Fruit fly (Drosophila melanogaster) whole organism: ENCODE results near the gene Sld5.
A peak's percentile ranks its signal among the peaks of the same experiment; 100 is the strongest.

Experiments used
- CG8478 ChIP-seq: fragments of >200 bp; optimal IDR thresholded peaks from 2 replicates; lab custom pipeline; 2018; ENCODE audit warnings: inconsistent platforms
- Dll ChIP-seq: fragments of >200 bp; optimal IDR thresholded peaks from 2 replicates; lab custom pipeline; 2017
- EcR ChIP-seq, 2 experiments: fragments of >200 bp; optimal IDR thresholded peaks; 2 replicates each; lab custom pipeline; 2017; ENCODE audit warnings: missing biosample characterization in 2 of 2, missing genetic modification characterization in 2 of 2, missing genetic modification reagents in 2 of 2
- pan ChIP-seq: fragments of >200 bp; optimal IDR thresholded peaks from 2 replicates; lab custom pipeline; 2017
- psq ChIP-seq: fragments of >200 bp; optimal IDR thresholded peaks from 2 replicates; lab custom pipeline; 2017
- usp ChIP-seq: fragments of >200 bp; optimal IDR thresholded peaks from 2 replicates; lab custom pipeline; 2017; ENCODE audit warnings: missing biosample characterization, missing genetic modification characterization, mixed read lengths

Sld5 gene

DNA sequence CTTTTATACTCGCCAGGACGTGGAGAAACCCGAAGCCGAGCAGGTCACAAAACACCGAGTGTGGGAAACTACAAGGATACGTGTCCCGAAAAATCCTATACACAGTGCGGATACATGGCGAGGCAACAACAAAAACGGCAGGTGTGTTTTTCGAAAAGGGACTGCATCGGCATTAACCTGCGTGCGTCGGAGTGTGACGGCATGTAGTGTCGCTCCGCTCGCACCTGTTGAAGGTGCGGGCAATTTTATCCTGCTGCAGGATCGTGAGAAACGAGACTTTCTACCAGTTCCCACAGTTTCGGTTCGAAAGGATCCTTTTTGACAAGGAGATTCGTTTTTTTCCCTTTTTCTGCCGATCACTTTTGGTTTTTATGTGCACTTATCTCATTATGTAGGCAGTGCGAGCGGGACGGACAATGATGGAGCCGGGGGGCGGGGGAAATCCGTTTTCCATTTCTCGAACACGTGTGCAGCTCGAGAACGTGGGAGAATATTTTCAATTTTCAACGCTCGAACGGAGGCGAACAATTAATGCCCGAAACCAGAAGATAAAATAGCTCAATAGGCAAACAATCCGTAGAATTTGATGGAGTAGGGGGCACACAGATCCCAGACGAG lies 31.6 kb downstream of the Sld5 start:
- TF ChIP-seq Dll (lab: Kevin White, UChicago), result no peak
- no peak for TF ChIP-seq psq (lab: Kevin White, UChicago)
- TF ChIP-seq usp (GFP tag; lab: Kevin White, UChicago), result no peak
- no peak for TF ChIP-seq pan (lab: Kevin White, UChicago)
- no peak for TF ChIP-seq EcR (GFP tag; optimal IDR thresholded peaks at IDR 0.05; lab: Kevin White, UChicago)
- no peak for TF ChIP-seq CG8478 (lab: Kevin White, UChicago)

DNA sequence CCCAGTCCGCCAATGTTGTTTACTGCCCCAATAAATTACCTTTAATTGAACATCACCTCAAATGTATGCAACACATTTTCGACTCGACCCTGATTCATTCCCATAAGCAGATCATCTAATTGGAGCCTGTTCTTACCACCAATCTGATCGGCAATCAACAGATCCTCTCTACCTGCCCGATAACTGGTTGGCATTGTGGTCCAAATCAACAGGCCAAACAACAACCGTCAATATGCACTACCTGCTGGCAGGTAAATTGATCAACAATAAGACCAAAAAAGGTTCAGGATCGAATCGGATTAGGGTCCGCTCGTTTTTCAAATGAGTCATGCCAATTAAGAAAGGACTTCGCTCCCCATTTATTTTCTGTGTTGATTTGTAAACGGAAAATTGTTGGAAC lies 33.1 kb downstream of the Sld5 start:
- TF ChIP-seq EcR (GFP tag; optimal IDR thresholded peaks at IDR 0.05; lab: Kevin White, UChicago) (no peak), psq (lab: Kevin White, UChicago) (no peak), pan (lab: Kevin White, UChicago) (no peak), usp (GFP tag; lab: Kevin White, UChicago) (no peak), Dll (lab: Kevin White, UChicago) (no peak), CG8478 (lab: Kevin White, UChicago) (no peak)

DNA sequence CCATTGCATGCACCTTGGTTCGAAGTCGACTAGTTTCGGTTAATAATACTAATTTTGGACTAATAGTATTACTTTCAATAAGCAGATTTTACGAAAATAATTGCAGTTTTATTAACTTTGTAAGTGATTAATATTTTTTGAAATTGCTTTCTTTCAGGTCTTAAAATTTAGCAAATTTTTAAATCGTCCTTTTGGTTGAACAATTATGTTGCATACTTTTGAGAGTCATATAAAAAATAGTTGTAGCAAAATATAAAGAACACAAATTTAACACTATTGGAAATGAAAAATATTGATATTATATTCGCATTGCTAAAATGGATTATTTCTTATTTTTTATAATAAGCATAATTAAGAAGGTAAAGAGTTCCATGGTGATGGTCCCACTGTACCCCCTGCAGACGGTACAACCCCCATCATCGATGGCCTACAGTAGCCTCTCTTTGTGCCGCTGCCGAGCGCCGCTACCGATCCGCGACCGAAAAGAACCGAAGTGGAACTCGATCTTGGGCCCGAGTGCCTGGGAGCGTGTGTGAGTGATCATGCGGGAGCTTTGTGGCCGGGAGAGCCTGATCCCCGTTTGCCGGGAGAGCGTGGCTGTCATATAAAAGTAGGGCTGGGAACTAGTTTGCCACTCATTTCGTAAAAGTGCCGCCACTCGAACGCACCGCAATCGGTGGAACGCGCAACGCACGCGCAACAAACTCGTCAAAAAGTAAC lies 35.0 kb downstream of the Sld5 start:
- TF ChIP-seq Dll (lab: Kevin White, UChicago) (peak; percentile 62), psq (lab: Kevin White, UChicago) (no peak), usp (GFP tag; lab: Kevin White, UChicago) (no peak), pan (lab: Kevin White, UChicago) (no peak)

- TF ChIP-seq Dll (lab: Kevin White, UChicago), result peak; percentile 72
- no peak for TF ChIP-seq usp (GFP tag; lab: Kevin White, UChicago)
Measured at dm6 chr3R:26020244-26021171, 35.8 kb downstream of the Sld5 start.

dm6 chr3R:26019232-26019631 lies 37.1 kb downstream of the Sld5 start:
- TF ChIP-seq CG8478 (lab: Kevin White, UChicago) (no peak), pan (lab: Kevin White, UChicago) (no peak), EcR (GFP tag; optimal IDR thresholded peaks at IDR 0.05; lab: Kevin White, UChicago) (no peak)

- TF ChIP-seq psq (lab: Kevin White, UChicago), result no peak
- TF ChIP-seq EcR (GFP tag; optimal IDR thresholded peaks at IDR 0.05; lab: Kevin White, UChicago), result peak in 1 of 2 experiments; percentile 36
- no peak for TF ChIP-seq Dll (lab: Kevin White, UChicago)
Measured at dm6 chr3R:26017771-26018731, 38.3 kb downstream of the Sld5 start.

DNA sequence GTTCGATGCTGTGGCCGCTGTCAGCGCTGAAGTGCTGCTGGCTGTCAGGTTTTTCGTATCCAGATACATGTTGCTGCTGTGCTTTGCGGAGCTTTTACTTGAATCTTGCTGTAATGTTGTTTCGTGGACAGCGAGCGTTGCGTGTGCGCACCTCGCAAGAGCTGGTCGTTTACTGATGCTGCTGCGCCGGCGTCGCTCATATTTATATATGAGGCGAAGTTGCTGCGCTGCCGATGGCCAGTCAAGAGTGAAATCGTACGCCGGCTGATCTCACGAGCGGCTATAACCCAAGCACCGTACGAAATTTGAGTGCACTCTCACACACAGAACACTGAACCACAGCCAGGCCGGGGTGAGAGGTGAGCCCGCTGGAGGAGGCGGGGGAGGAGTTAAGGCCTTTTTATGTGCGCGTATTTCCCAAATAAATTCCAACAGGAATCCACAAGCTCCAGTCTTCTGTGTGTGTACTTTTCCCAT lies 39.0 kb downstream of the Sld5 start:
- TF ChIP-seq Dll (lab: Kevin White, UChicago) (peak; percentile 17), usp (GFP tag; lab: Kevin White, UChicago) (no peak), EcR (GFP tag; optimal IDR thresholded peaks at IDR 0.05; lab: Kevin White, UChicago) (peak in 1 of 2 experiments; percentile 29)

- TF ChIP-seq usp (GFP tag; lab: Kevin White, UChicago) (no peak), Dll (lab: Kevin White, UChicago) (no peak), psq (lab: Kevin White, UChicago) (no peak), EcR (GFP tag; optimal IDR thresholded peaks at IDR 0.05; lab: Kevin White, UChicago) (no peak), CG8478 (lab: Kevin White, UChicago) (no peak), pan (lab: Kevin White, UChicago) (no peak)
Measured at dm6 chr3R:26014262-26014833, 42.0 kb downstream of the Sld5 start, which contains the start of gene Kaz-m1. Kaz-m1 (plus strand) TSS chr3R:26014721.

DNA sequence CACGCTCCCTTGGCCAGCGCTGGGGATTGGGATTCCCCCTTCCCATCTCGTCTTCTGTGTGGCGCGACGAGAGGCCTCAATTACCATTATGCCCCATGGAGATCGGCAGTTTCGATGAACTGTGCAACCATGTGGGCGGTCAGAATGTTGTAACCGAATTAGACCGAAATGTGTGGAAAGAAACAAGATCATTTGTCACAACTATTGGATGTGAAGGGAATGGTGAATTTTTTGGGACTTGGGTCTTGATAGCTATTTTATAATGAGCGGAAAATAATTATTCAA lies 42.7 kb downstream of the Sld5 start:
- TF ChIP-seq pan (lab: Kevin White, UChicago) (no peak), psq (lab: Kevin White, UChicago) (no peak)

DNA sequence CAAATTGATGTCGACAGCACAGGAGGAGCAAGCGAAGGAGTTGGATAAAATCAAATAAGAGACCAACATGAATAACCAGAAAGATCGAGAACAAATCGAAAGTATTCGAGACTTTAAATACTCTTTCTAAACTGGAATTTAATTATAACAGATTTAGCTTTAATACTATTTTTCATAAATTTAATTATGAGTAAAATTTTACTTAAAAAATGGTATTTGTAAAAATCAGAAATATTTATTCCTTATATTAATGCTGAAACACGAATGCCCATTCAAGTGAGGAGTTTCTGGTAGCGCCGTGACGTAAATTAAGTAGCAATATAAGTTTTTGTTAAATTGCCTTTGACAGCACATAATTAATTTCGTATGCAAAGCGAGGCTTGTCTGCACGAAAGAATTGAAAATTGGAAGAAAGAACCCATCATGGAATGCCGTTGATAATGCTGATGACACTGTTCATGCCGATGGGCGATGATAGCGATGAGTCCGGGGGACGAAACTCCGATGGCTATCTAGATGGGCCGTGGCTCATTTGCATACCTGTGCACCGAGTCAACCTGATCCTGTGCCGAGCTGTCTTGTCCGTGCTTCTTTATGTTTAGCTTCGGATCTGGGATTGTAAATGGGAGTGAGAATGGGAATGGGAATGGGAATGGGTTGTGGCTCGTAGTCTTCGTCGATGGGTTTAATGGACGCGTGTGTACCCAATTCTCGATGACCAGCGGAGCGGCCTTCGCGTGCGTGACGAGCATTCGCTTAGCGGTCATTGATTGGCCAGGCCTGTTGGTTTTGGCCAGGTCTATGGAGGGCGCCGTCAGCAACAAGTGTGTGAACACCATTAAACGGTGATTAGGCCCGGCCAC lies 43.3 kb downstream of the Sld5 start:
- no peak for TF ChIP-seq CG8478 (lab: Kevin White, UChicago)
- TF ChIP-seq EcR (GFP tag; optimal IDR thresholded peaks at IDR 0.05; lab: Kevin White, UChicago), result peak in 1 of 2 experiments; percentile 30
